Fruit fly (Drosophila melanogaster) whole organism, embryonic: ENCODE data around the gene phr6-4.

ENCODE experiments used
- Ada2b ChIP-seq: fragments of 200-800 bp; sonication (Bioruptor generic); IDR thresholded peaks from 2 replicates; pipeline ENCODE4 v1.3.6; 2022; ENCODE audit warnings: missing biosample characterization, missing genetic modification characterization
- Adf1 ChIP-seq: fragments of 200-800 bp; sonication (Bioruptor generic); IDR thresholded peaks from 2 replicates; pipeline ENCODE4 v1.3.6; 2022; ENCODE audit warnings: missing biosample characterization, missing genetic modification characterization
- Atf6 ChIP-seq: fragments of 200-800 bp; sonication (Bioruptor generic); IDR thresholded peaks from 2 replicates; pipeline ENCODE4 v1.3.6; 2022; ENCODE audit warnings: missing biosample characterization, missing genetic modification characterization
- Awh ChIP-seq: fragments of 200-800 bp; sonication (Bioruptor generic); IDR thresholded peaks from 2 replicates; pipeline ENCODE4, ENCODE4 v1.3.6; 2022; ENCODE audit warnings: missing biosample characterization, missing genetic modification characterization
- Bteb2 ChIP-seq: fragments of 200-800 bp; sonication (Bioruptor generic); optimal IDR thresholded peaks from 2 replicates; lab custom pipeline; 2016; ENCODE audit warnings: missing biosample characterization, missing genetic modification characterization
- CG1024 ChIP-seq: fragments of 200-800 bp; sonication (Bioruptor generic); IDR thresholded peaks from 2 replicates; pipeline ENCODE4 v1.3.6; 2022; ENCODE audit warnings: missing biosample characterization, missing genetic modification characterization
- CG10654 ChIP-seq: fragments of 200-800 bp; sonication (Bioruptor generic); optimal IDR thresholded peaks from 2 replicates; lab custom pipeline; 2016; ENCODE audit warnings: missing biosample characterization, missing genetic modification characterization
- CG10959 ChIP-seq: fragments of 200-800 bp; sonication (Bioruptor generic); IDR thresholded peaks from 2 replicates; pipeline ENCODE4 v1.3.6; 2022; ENCODE audit warnings: missing biosample characterization, missing genetic modification characterization
- CG11085 ChIP-seq: fragments of 200-800 bp; sonication (Bioruptor generic); IDR thresholded peaks from 2 replicates; pipeline ENCODE4 v1.3.6; 2022; ENCODE audit warnings: missing biosample characterization, missing genetic modification characterization
- CG11560 ChIP-seq: fragments of 200-800 bp; sonication (Bioruptor generic); IDR thresholded peaks from 3 replicates; pipeline ENCODE4 v1.3.6; 2022; ENCODE audit warnings: missing biosample characterization, missing genetic modification characterization
- CG12155 ChIP-seq: fragments of 200-800 bp; sonication (Bioruptor generic); optimal IDR thresholded peaks from 3 replicates; lab custom pipeline; 2016; ENCODE audit warnings: missing biosample characterization, missing genetic modification characterization
- CG12236 ChIP-seq: fragments of 200-800 bp; sonication (Bioruptor generic); optimal IDR thresholded peaks from 2 replicates; lab custom pipeline; 2016; ENCODE audit warnings: missing biosample characterization, missing genetic modification characterization
- CG12391 ChIP-seq: fragments of 200-800 bp; sonication (Bioruptor generic); optimal IDR thresholded peaks from 3 replicates; lab custom pipeline; 2018; ENCODE audit warnings: missing biosample characterization, mild to moderate bottlenecking, missing genetic modification characterization, moderate library complexity
- CG13624 ChIP-seq: fragments of 200-800 bp; sonication (Bioruptor generic); optimal IDR thresholded peaks from 2 replicates; lab custom pipeline; 2016; ENCODE audit warnings: missing biosample characterization, missing genetic modification characterization
- CG14860 ChIP-seq: fragments of 200-800 bp; sonication (Bioruptor generic); IDR thresholded peaks from 3 replicates; pipeline ENCODE4 v1.3.6; 2022; ENCODE audit warnings: missing biosample characterization, missing genetic modification characterization; ENCODE audit not compliant: partially characterized antibody
- CG14965 ChIP-seq: fragments of 200-800 bp; sonication (Bioruptor generic); optimal IDR thresholded peaks from 2 replicates; lab custom pipeline; 2016; ENCODE audit warnings: missing biosample characterization, missing genetic modification characterization, borderline replicate concordance
- CG1603 ChIP-seq: fragments of 200-800 bp; sonication (Bioruptor generic); optimal IDR thresholded peaks from 2 replicates; lab custom pipeline; 2019; ENCODE audit warnings: missing biosample characterization, mild to moderate bottlenecking, missing genetic modification characterization, moderate library complexity
- CG1647 ChIP-seq: fragments of 200-800 bp; sonication (Bioruptor generic); optimal IDR thresholded peaks from 3 replicates; lab custom pipeline; 2016; ENCODE audit warnings: missing biosample characterization, missing genetic modification characterization
- CG16813 ChIP-seq: fragments of 200-800 bp; sonication (Bioruptor generic); IDR thresholded peaks from 3 replicates; pipeline ENCODE4 v1.3.6; 2022; ENCODE audit warnings: missing biosample characterization, missing genetic modification characterization; ENCODE audit not compliant: partially characterized antibody
- CG17186 ChIP-seq: fragments of 200-800 bp; sonication (Bioruptor generic); optimal IDR thresholded peaks from 3 replicates; lab custom pipeline; 2017; ENCODE audit warnings: missing biosample characterization, missing genetic modification reagents, missing genetic modification characterization
- CG17328 ChIP-seq: fragments of 200-800 bp; sonication (Bioruptor generic); IDR thresholded peaks from 2 replicates; pipeline ENCODE4 v1.3.6; 2022; ENCODE audit warnings: missing biosample characterization, missing genetic modification characterization
- CG17361 ChIP-seq: fragments of 200-800 bp; sonication (Bioruptor generic); IDR thresholded peaks from 3 replicates; pipeline ENCODE4 v1.3.6; 2022; ENCODE audit warnings: missing biosample characterization, missing genetic modification characterization
- CG17802 ChIP-seq: fragments of 200-800 bp; sonication (Bioruptor generic); optimal IDR thresholded peaks from 2 replicates; lab custom pipeline; 2018; ENCODE audit warnings: missing biosample characterization, mild to moderate bottlenecking, missing genetic modification characterization, moderate library complexity
- CG17912 ChIP-seq: fragments of 200-800 bp; sonication (Bioruptor generic); optimal IDR thresholded peaks from 2 replicates; lab custom pipeline; 2018; ENCODE audit warnings: missing biosample characterization, mild to moderate bottlenecking, missing genetic modification characterization
- CG30431 ChIP-seq: fragments of 200-800 bp; sonication (Bioruptor generic); optimal IDR thresholded peaks from 2 replicates; lab custom pipeline; 2017; ENCODE audit warnings: missing biosample characterization, missing genetic modification characterization
- D ChIP-seq, 2 experiments: fragments of 200-800 bp in 1 of 2; fragments of >200 bp in 1 of 2; sonication (Bioruptor generic) in 1 of 2; optimal IDR thresholded peaks; 2 replicates in 1 of 2; 3 replicates in 1 of 2; lab custom pipeline; 2017; ENCODE audit warnings: mild to moderate bottlenecking in 1 of 2, missing biosample characterization in 1 of 2, missing genetic modification characterization in 1 of 2, missing genetic modification reagents in 1 of 2
- Kr ChIP-seq: fragments of 200-800 bp; sonication (Bioruptor generic); optimal IDR thresholded peaks from 2 replicates; lab custom pipeline; 2017; ENCODE audit warnings: missing biosample characterization, mild to moderate bottlenecking, missing genetic modification characterization
- MTF-1 ChIP-seq: fragments of 200-800 bp; sonication (Bioruptor generic); optimal IDR thresholded peaks from 2 replicates; lab custom pipeline; 2018; ENCODE audit warnings: missing biosample characterization, mild to moderate bottlenecking, missing genetic modification characterization, borderline replicate concordance
- Mrtf ChIP-seq: fragments of 200-800 bp; sonication (Bioruptor generic); IDR thresholded peaks from 3 replicates; pipeline ENCODE4 v1.3.6; 2022; ENCODE audit warnings: missing biosample characterization, missing genetic modification characterization
- Pdp1 ChIP-seq, 2 experiments: fragments of 200-800 bp; sonication (Bioruptor generic); optimal IDR thresholded peaks; 3 replicates each; lab custom pipeline; 2016; ENCODE audit warnings: missing biosample characterization in 2 of 2, missing genetic modification characterization in 2 of 2, mild to moderate bottlenecking in 1 of 2, moderate library complexity in 1 of 2
- cas ChIP-seq: fragments of 200-800 bp; sonication (Bioruptor generic); IDR thresholded peaks from 2 replicates; pipeline ENCODE4 v1.3.6; 2022; ENCODE audit warnings: missing biosample characterization, missing genetic modification characterization
- ci ChIP-seq: fragments of 200-800 bp; sonication (Bioruptor generic); IDR thresholded peaks from 3 replicates; pipeline ENCODE4 v1.3.6; 2022; ENCODE audit warnings: missing biosample characterization, missing genetic modification characterization
- crp ChIP-seq, 2 experiments: fragments of 200-800 bp; sonication (Bioruptor generic); optimal IDR thresholded peaks; 2 replicates in 1 of 2; 3 replicates in 1 of 2; lab custom pipeline; 2017; ENCODE audit warnings: missing biosample characterization in 2 of 2, missing genetic modification characterization in 2 of 2, mild to moderate bottlenecking in 1 of 2, moderate library complexity in 1 of 2
- dm ChIP-seq: fragments of 200-800 bp; sonication (Bioruptor generic); optimal IDR thresholded peaks from 3 replicates; lab custom pipeline; 2016; ENCODE audit warnings: missing biosample characterization, missing genetic modification characterization
- dmrt99B ChIP-seq: fragments of 200-800 bp; sonication (Bioruptor generic); optimal IDR thresholded peaks from 2 replicates; lab custom pipeline; 2018; ENCODE audit warnings: missing biosample characterization, mild to moderate bottlenecking, missing genetic modification characterization, moderate library complexity
- fru ChIP-seq: fragments of >200 bp; optimal IDR thresholded peaks from 2 replicates; lab custom pipeline; 2017
- kah ChIP-seq: fragments of 200-800 bp; sonication (Bioruptor generic); optimal IDR thresholded peaks from 2 replicates; lab custom pipeline; 2018; ENCODE audit warnings: missing biosample characterization, mild to moderate bottlenecking, missing genetic modification characterization
- lab ChIP-seq: fragments of 200-800 bp; sonication (Bioruptor generic); optimal IDR thresholded peaks from 3 replicates; lab custom pipeline; 2017; ENCODE audit warnings: missing biosample characterization, missing genetic modification characterization, mild to moderate bottlenecking, moderate library complexity, missing genetic modification reagents
- mirr ChIP-seq: fragments of 200-800 bp; sonication (Bioruptor generic); optimal IDR thresholded peaks from 3 replicates; lab custom pipeline; 2018; ENCODE audit warnings: missing biosample characterization, mild to moderate bottlenecking, missing genetic modification characterization
- nerfin-1 ChIP-seq: fragments of 200-800 bp; sonication (Bioruptor generic); optimal IDR thresholded peaks from 3 replicates; lab custom pipeline; 2019; ENCODE audit warnings: missing biosample characterization, mild to moderate bottlenecking, missing genetic modification characterization, moderate library complexity
- schlank ChIP-seq: fragments of 200-800 bp; sonication (Bioruptor generic); optimal IDR thresholded peaks from 2 replicates; lab custom pipeline; 2018; ENCODE audit warnings: missing biosample characterization, mild to moderate bottlenecking, missing genetic modification characterization
- scrt ChIP-seq: fragments of 200-800 bp; sonication (Bioruptor generic); optimal IDR thresholded peaks from 2 replicates; lab custom pipeline; 2018; ENCODE audit warnings: missing biosample characterization, mild to moderate bottlenecking, missing genetic modification characterization, moderate library complexity
- sens-2 ChIP-seq: fragments of 200-800 bp; sonication (Bioruptor generic); IDR thresholded peaks from 2 replicates; pipeline ENCODE4 v1.3.6; 2022; ENCODE audit warnings: missing biosample characterization, missing genetic modification characterization
- seq ChIP-seq: fragments of 200-800 bp; sonication (Bioruptor generic); IDR thresholded peaks from 2 replicates; pipeline ENCODE4 v1.3.6; 2022; ENCODE audit warnings: missing biosample characterization, missing genetic modification characterization
- sna ChIP-seq: fragments of 200-800 bp; sonication (Bioruptor generic); IDR thresholded peaks from 2 replicates; pipeline ENCODE4 v1.3.6; 2022; ENCODE audit warnings: missing biosample characterization, missing genetic modification characterization; ENCODE audit not compliant: partially characterized antibody
- tx ChIP-seq: fragments of 200-800 bp; sonication (Bioruptor generic); optimal IDR thresholded peaks from 2 replicates; lab custom pipeline; 2016; ENCODE audit warnings: missing biosample characterization, missing genetic modification characterization
- vnd ChIP-seq: fragments of 200-800 bp; sonication (Bioruptor generic); IDR thresholded peaks from 3 replicates; pipeline ENCODE4 v1.3.6; 2022; ENCODE audit warnings: missing biosample characterization, missing genetic modification characterization; ENCODE audit not compliant: partially characterized antibody
- yki ChIP-seq: fragments of >200 bp; optimal IDR thresholded peaks from 3 replicates; lab custom pipeline; 2018
- zen ChIP-seq: fragments of 200-800 bp; sonication (Bioruptor generic); optimal IDR thresholded peaks from 3 replicates; lab custom pipeline; 2018; ENCODE audit warnings: missing biosample characterization, mild to moderate bottlenecking, missing genetic modification characterization, moderate library complexity
- zfh2 ChIP-seq: fragments of 200-800 bp; sonication (Bioruptor generic); optimal IDR thresholded peaks from 2 replicates; lab custom pipeline; 2016; ENCODE audit warnings: missing biosample characterization, missing genetic modification characterization

Gene phr6-4

DNA sequence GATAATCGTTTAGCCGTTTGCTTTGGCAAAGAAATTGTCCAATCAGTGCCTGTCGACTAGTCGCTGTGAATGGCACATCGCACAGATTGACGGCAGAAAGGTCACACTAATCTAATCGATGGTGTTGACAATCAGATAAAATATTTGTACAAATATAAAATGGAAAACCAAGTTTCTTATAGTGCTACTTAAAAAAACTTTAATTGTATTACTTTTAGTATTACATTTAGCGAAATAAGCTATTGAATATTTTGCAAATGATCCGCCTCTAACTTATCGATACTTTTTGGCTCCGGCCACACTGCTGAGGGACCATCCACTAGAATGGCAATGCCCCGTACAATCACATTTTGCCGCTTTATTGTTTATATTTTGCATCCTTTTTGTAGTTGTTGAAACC lies 10.5 kb upstream of the phr6-4 start, which contains the start of the genes brun and CG2614 (continued):
- TF ChIP-seq mirr (GFP tag; lab: Kevin White, UChicago) = no peak
- TF ChIP-seq Kr (GFP tag; lab: Kevin White, UChicago) = no peak
- peak; percentile 79 for TF ChIP-seq CG17328 (GFP tag; lab: Robert Waterston, UW)
- TF ChIP-seq CG17361 (GFP tag; lab: Robert Waterston, UW) = no peak; the same call in 2 of the 3 replicates
- peak; percentile 73 for TF ChIP-seq Bteb2 (GFP tag; lab: Kevin White, UChicago)
- 0 out of 2 replicates have a peak, but pooled peaks have one; percentile 14 for TF ChIP-seq Adf1 (GFP tag; lab: Robert Waterston, UW)
- TF ChIP-seq ci = peak; percentile 74; the same call in 2 of the 3 replicates
- peak; percentile 36 for TF ChIP-seq zen
- 0 out of 2 replicates have a peak, but pooled peaks have one; percentile 20 for TF ChIP-seq CG10959 (GFP tag; lab: Robert Waterston, UW)
- peak; percentile 61 for TF ChIP-seq tx (GFP tag; lab: Kevin White, UChicago)
- peak; percentile 70 for TF ChIP-seq CG17186 (GFP tag; lab: Kevin White, UChicago)
- TF ChIP-seq CG11560 (tag; lab: Robert Waterston, UW) = peak; percentile 66
- peak; percentile 94 for TF ChIP-seq CG16813 (GFP tag; lab: Robert Waterston, UW)
- TF ChIP-seq D (optimal IDR thresholded peaks at IDR 0.05; lab: Kevin White, UChicago) = no peak
- TF ChIP-seq D (GFP tag; optimal IDR thresholded peaks at IDR 0.05; lab: Kevin White, UChicago) = no peak
- no peak for TF ChIP-seq CG1603 (tag; lab: Kevin White, UChicago)
- TF ChIP-seq dm = peak; percentile 79
- TF ChIP-seq lab (GFP tag; lab: Kevin White, UChicago) = no peak
- no peak for TF ChIP-seq CG17802 (tag; lab: Kevin White, UChicago)
- TF ChIP-seq vnd (GFP tag; lab: Robert Waterston, UW) = peak; percentile 85
- peak in 1 of 2 experiments; percentile 81 for TF ChIP-seq Pdp1 (GFP tag; optimal IDR thresholded peaks at IDR 0.05; lab: Kevin White, UChicago)
- TF ChIP-seq CG1024 (GFP tag; lab: Robert Waterston, UW) = peak; percentile 37; the same call in 1 of the 2 replicates
- peak; percentile 82 for TF ChIP-seq CG12391
- peak; percentile 69 for TF ChIP-seq scrt
- TF ChIP-seq CG12236 (GFP tag; lab: Kevin White, UChicago) = no peak
- TF ChIP-seq CG30431 (GFP tag; lab: Kevin White, UChicago) = no peak
- TF ChIP-seq CG13624 = peak; percentile 69
- TF ChIP-seq sna (GFP tag; lab: Robert Waterston, UW) = peak; percentile 88
- TF ChIP-seq sens-2 (GFP tag; lab: Robert Waterston, UW) = peak; percentile 89
- no peak for TF ChIP-seq dmrt99B
- peak; percentile 74 for TF ChIP-seq Atf6
- TF ChIP-seq Ada2b = peak; percentile 45; the same call in 1 of the 2 replicates
- no peak for TF ChIP-seq CG14965 (GFP tag; lab: Kevin White, UChicago)
- TF ChIP-seq fru (lab: Kevin White, UChicago) = no peak
- no peak for TF ChIP-seq seq
- TF ChIP-seq yki (lab: Kevin White, UChicago) = no peak
- peak; percentile 84 for TF ChIP-seq zfh2
- TF ChIP-seq schlank (tag; lab: Kevin White, UChicago) = no peak
- TF ChIP-seq CG11085 (GFP tag; lab: Robert Waterston, UW) = 0 out of 2 replicates have a peak, but pooled peaks have one; percentile 40
- TF ChIP-seq CG1647 (GFP tag; lab: Kevin White, UChicago) = peak; percentile 71
- peak; percentile 53 for TF ChIP-seq CG10654 (GFP tag; lab: Kevin White, UChicago)
- TF ChIP-seq MTF-1 (GFP tag; lab: Kevin White, UChicago) = no peak
- TF ChIP-seq CG12155 = peak; percentile 73
- no peak for TF ChIP-seq Mrtf (GFP tag; lab: Robert Waterston, UW)
- TF ChIP-seq kah (GFP tag; lab: Kevin White, UChicago) = no peak
- TF ChIP-seq CG14860 (GFP tag; lab: Robert Waterston, UW) = peak; percentile 81; the same call in 2 of the 3 replicates
- TF ChIP-seq Awh (GFP tag; lab: Robert Waterston, UW) = no peak
- TF ChIP-seq cas (GFP tag; lab: Robert Waterston, UW) = peak; percentile 66; the same call in 1 of the 2 replicates
- TF ChIP-seq crp (GFP tag; optimal IDR thresholded peaks at IDR 0.05; lab: Kevin White, UChicago) = peak in 1 of 2 experiments; percentile 65
- TF ChIP-seq nerfin-1 (tag; lab: Kevin White, UChicago) = no peak
- no peak for TF ChIP-seq CG17912 (GFP tag; lab: Kevin White, UChicago)
